Worm (Caenorhabditis elegans) whole organism, L4/young adult: ENCODE data around the gene rft-1.

Experiments
- W03F9.2 ChIP-seq: fragments of 150-350 bp; optimal IDR thresholded peaks from 2 replicates; lab custom pipeline; 2014; ENCODE audit warnings: missing biosample characterization, missing genetic modification characterization
- dao-5 ChIP-seq: sonication (generic microtip); optimal IDR thresholded peaks from 2 replicates; lab custom pipeline; 2016; ENCODE audit warnings: missing genotype, missing genetic modification characterization, moderate library complexity, missing compliant biosample characterization
- him-1 ChIP-seq: sonication (generic microtip); optimal IDR thresholded peaks from 2 replicates; lab custom pipeline; 2016; ENCODE audit warnings: missing genotype, missing genetic modification reagents, missing genetic modification characterization, missing compliant biosample characterization

The rft-1 gene

DNA sequence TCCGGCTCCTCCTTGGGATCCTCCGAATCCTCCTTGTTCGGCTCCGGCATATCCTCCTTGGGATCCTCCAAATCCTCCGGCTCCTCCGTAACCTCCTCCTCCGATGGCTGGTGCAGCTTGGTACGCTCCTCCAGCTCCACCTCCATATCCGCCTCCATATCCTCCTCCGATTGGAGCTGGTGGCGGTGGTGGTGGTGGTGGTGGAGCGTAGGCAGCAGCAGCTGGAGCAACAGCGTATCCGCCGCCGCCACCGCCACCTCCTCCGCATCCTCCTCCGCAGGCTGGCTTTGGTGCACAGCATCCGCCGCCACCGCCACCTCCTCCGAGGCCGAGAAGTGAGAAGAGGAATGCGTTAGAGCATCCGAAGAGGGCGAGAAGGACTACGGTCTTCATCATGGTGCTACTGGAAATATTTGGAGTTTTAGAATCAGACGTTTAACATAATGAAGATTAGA is 10.2 kb downstream of the rft-1 start, which contains the start of gene Y47D7A.15:
TSS of gene Y47D7A.15 (minus strand) at position 405 of the 455 bp plus-strand sequence.
- TF ChIP-seq him-1 (no peak), dao-5 (tag; lab: Kevin White, UChicago) (no peak), W03F9.2 (no peak)

DNA sequence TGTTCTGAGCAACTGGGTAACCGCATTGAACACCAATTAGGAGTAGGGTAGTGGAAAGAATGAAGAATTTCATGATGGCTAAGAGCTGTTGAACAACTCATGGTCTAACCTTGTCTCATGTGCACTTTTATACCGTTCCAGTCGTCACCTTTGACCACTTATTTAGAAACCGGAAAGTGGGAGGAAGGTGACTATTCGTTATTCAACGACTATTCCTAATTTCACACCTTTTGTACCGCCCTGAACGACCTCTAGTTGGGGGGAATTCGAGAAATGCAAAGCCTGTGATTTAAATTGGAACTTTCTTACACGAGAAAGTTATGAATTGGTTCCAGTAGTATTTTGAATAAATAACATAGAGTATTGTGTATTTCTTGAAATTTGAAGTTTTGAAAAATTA is 13.4 kb downstream of the rft-1 start, which contains the start of gene Y47D7A.12:
TSS of gene Y47D7A.12 (minus strand) at position 101 of the 400 bp plus-strand sequence.
- no peak for TF ChIP-seq him-1
- no peak for TF ChIP-seq W03F9.2
- TF ChIP-seq dao-5 (tag; lab: Kevin White, UChicago), result no peak

DNA sequence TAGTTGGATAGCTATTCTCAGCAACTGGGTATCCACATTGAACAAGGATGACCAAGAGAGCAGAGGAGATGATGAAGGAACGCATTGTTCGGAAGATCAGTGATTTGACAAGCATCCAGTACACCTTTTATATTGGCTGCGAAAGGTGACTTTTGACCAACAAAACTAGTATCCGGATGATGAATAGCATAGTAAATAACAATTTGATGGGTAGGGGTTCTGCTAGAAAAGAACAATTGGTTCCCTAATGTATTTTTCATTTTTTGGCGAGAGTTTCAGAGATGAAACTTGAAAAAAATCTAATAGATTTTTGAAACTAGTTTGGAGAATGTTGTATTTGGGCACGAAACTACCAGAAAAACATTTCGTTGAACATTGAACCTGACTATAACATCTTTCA is 14.8 kb downstream of the rft-1 start, which contains the start of gene Y47D7A.11:
TSS of gene Y47D7A.11 (minus strand) at position 101 of the 400 bp plus-strand sequence.
- TF ChIP-seq W03F9.2 (no peak), him-1 (no peak), dao-5 (tag; lab: Kevin White, UChicago) (no peak)

DNA sequence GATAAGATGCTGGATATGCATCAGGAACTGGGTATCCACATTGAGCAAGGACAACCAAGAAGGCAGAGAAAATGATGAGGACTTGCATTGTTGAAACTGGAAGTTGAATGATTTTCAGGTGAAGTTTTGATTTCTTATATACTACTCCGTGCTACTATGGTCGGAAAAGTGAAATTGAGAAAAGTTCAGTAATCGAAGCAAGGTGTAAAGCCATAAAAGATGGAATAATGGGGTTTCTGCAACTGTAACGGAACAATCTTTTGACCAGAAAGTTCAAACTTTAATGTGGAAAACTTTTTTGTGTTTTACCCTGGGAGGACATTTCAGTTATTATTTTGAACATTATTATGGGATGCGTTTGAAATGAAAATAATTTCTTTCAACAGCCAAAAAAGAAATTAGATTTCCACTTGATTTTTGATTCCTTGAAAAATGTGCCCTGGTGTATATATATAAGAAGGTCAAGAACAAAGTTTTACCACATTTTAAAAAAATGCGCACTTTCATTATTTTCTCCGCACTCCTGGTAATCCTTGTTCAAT is 19.1 kb downstream of the rft-1 start, which contains the start of the genes Y47D7A.9 and Y47D7A.19:
TSS of gene Y47D7A.9 (minus strand) at position 101 of the 542 bp plus-strand sequence.
TSS of gene Y47D7A.19 (plus strand) at position 492 of the 542 bp plus-strand sequence.
- TF ChIP-seq W03F9.2, result no peak
- TF ChIP-seq him-1, result no peak
- TF ChIP-seq dao-5 (tag; lab: Kevin White, UChicago), result no peak

DNA sequence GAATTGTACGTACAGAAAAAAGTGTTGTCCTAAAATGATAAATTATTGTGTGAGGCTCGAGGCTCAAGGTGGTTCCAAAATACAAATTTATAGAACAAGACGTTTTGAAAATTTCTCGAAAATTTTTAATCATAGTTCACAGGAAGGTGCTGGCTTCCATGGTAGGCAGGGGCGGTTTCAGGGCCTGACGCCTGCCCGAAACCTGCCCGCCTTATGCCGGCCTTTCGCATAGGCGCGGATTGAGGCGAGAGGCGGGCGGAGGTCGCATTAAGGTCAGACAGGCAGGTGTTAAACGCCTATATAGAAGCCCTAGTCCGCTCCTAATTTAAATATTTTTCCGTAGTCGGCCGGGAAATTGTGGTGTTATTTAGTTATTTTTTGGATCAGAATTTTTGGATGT is 19.9 kb downstream of the rft-1 start:
- no peak for TF ChIP-seq W03F9.2
- no peak for TF ChIP-seq him-1
- no peak for TF ChIP-seq dao-5 (tag; lab: Kevin White, UChicago)

DNA sequence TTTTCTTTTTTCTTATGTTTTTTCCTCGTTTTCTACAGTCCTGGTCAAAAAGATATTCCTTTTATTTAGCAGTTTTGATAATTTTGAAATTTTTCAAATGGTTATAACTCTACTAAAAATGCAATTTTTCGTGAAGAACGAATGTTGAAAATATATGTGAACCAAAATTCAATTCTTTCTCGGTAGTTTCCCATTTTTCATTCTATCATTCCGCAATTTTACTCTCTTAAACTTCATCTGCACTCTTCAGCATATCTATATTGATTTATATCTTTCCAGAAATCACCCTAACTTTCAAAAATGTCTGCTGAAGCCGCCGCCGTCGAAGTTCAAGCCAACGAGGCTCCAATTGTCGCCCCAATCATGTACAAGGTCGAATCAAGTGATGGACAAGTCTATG is 20.9 kb downstream of the rft-1 start, which contains the start of gene skr-7:
TSS of gene skr-7 (plus strand) at position 301 of the 400 bp plus-strand sequence.
- TF ChIP-seq W03F9.2 (no peak), him-1 (no peak), dao-5 (tag; lab: Kevin White, UChicago) (no peak)

DNA sequence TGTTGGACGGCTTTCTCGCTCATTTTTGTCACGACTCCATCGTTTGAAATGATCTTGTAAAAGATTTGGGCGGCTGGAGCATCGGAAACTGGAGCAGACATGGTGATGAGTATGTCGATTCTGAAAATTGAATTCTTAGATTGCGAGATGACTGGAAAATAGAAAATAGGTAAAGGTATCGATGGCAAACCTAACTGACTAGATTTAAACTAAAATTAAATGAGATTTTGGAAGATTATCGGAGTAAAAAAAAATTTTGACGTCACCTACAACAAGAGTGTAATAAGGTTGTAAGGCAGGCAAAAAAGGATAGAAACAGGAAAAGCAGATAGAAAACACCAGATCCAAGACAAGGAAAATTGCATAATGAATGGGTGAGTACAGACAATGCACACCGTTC is 21.5 kb downstream of the rft-1 start, which contains the start of gene skr-14:
TSS of gene skr-14 (minus strand) at position 101 of the 400 bp plus-strand sequence.
- TF ChIP-seq W03F9.2, result no peak
- TF ChIP-seq dao-5 (tag; lab: Kevin White, UChicago), result no peak
- TF ChIP-seq him-1, result no peak

DNA sequence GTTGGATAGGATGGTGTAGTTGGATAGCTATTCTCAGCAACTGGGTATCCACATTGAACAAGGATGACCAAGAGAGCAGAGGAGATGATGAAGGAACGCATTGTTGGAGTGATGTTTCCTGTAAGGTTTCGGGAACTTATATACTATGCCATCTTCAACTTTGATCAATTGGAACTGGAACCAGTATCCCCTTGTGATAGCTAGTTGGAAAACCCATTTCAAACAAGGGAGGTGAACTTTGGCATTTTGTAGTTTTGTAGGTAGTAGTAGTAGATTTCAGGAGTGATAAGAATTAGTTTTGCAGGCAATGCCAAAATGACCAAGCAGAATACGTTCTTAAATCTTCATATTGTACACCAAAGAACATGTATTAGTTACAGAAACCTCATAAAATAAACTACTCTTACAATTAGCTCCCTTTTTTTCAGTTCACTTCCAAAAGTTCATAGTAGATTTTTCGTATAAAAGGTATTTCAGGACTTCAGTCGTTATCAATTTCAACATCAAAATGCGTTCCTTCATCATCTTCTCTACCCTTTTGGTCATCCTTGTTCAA is 23.2 kb downstream of the rft-1 start, which contains the start of the genes Y47D7A.7 and Y47D7A.2:
TSS of gene Y47D7A.7 (minus strand) at position 101 of the 556 bp plus-strand sequence.
TSS of gene Y47D7A.2 (plus strand) at position 506 of the 556 bp plus-strand sequence.
- no peak for TF ChIP-seq him-1
- TF ChIP-seq W03F9.2, result no peak
- no peak for TF ChIP-seq dao-5 (tag; lab: Kevin White, UChicago)

DNA sequence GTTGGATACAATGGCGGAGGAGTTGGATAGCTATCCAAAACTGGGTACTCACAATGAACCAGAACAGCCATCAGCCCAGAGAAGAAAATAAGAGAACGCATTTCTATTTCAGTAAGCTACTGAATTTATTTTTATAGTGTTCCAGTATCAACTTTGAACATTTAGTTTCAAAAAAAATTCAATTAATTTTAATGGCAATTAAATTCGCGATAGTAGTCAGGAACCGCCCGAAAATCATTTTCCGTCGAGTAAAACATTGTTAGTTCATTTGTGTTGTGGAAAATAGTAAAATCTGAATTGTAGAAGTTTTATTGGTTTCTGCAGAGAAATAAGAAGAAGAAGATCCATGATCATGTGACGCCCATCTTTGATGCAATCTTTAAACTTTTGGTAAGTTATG is 24.9 kb downstream of the rft-1 start, which contains the start of gene Y47D7A.6:
TSS of gene Y47D7A.6 (minus strand) at position 101 of the 400 bp plus-strand sequence.
- TF ChIP-seq him-1 (no peak), dao-5 (tag; lab: Kevin White, UChicago) (no peak), W03F9.2 (no peak)

DNA sequence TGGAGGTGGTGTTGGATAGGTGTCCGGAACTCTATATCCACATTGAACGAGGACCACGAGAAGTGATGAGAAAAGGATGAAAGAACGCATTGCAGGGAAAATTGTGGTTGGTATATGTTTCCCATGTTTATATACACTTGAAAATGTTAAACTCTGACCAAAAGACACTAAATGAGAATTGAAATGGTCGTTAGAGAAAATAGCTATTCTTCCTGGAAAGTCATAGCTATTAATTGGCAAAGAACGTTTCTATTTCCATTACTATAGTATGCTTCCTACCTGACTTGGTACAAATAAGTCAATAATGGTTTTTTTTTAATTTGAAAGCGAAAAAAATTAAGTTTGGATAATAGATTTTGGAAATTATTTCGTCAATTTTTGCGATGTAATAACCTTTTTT is 26.3 kb downstream of the rft-1 start, which contains the start of gene Y47D7A.18:
TSS of gene Y47D7A.18 (minus strand) at position 101 of the 400 bp plus-strand sequence.
- TF ChIP-seq W03F9.2 (no peak), dao-5 (tag; lab: Kevin White, UChicago) (no peak), him-1 (no peak)

DNA sequence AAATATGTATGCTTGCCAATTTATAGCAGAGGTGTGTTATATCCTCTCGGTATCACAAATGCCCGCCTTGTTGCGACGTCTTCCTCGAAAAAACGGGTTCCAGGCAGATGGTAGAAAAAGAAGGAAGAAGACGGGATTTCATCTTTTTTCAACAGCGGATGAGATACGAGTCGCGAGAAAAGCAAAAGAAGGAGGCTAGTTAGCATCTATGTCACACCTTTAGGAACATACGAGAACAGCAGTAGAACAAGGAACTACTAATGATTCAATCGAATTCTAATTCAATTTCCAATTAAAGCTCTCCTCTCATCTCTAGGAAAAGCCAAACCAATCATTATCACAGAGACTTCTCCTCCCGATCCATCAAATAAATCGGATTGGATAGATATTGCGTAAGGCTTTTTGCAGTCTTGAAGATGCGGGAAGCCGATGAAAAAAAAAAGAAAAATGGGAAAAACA is 28.4 kb downstream of the rft-1 start, which contains the start of gene grl-5:
TSS of gene grl-5 (minus strand) at position 51 of the 459 bp plus-strand sequence.
- TF ChIP-seq him-1 (no peak), dao-5 (tag; lab: Kevin White, UChicago) (no peak), W03F9.2 (no peak)

DNA sequence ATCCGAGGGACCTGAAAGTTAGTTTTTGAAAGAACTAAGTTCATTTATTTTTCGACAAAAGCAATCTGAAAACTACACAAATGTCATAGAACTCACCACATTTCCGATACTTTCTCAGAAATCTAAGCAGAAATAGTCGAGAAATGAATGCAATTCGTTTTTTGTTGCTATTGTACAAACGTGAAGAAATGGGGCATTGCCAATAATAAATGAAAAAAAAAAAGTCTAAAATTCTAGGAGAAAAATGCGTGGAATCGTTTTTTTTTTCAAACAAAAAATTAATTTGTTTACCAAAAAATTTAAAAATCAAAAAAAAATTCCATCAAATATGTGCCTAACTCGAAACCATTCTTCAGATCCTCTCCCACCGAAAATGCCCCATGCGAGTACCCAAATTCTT is 31.3 kb downstream of the rft-1 start, which contains the start of gene Y47D7A.17:
TSS of gene Y47D7A.17 (minus strand) at position 101 of the 400 bp plus-strand sequence.
- TF ChIP-seq him-1 (no peak), dao-5 (tag; lab: Kevin White, UChicago) (no peak), W03F9.2 (no peak)

DNA sequence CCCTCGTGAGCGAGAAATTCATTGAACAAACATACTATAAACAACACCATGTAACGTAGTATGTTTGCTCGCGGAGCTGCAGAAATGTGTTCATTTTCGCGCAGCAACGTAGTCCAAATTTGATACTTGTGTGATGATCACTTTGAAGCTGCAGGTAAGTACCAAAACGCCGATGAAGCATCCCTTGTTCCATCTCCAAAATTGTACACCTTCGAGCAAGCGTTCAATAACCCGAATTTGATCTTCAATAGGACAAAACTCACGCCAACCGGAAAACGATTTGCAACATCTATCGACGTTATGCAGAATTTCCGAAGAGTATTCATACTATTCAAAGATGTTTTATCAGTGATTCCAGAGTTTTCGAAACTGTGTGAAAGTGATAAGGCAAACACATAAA is 32.4 kb downstream of the rft-1 start, which contains the start of gene Y47D7A.3:
TSS of gene Y47D7A.3 (plus strand) at position 301 of the 400 bp plus-strand sequence.
- TF ChIP-seq dao-5 (tag; lab: Kevin White, UChicago) (no peak), W03F9.2 (no peak), him-1 (no peak)

DNA sequence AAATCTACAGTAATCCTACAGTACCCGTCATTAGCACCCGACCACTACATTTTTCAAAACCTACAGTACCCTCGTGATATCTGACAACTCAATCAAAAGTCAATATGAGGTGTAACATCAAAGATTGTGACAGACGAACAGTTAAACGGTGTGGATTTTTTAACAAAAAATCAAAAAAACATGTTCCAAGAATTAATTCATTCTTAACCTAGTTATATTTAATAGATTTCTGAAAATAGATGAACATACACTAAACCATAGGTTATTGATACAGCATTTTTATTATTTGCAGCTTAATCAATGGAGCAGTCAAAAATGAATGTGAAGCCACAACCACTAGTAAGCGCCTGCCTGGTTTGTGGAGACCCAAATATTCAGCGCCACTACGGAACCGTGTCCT is 35.5 kb downstream of the rft-1 start, which contains the start of gene nhr-118:
TSS of gene nhr-118 (plus strand) at position 301 of the 400 bp plus-strand sequence.
- TF ChIP-seq dao-5 (tag; lab: Kevin White, UChicago), result no peak
- TF ChIP-seq W03F9.2, result no peak
- no peak for TF ChIP-seq him-1
